Fruit fly (Drosophila melanogaster) whole organism, embryonic: ENCODE data around the gene RhoBTB.

Source experiments
- Atf3 ChIP-seq: fragments of 200-800 bp; sonication (Bioruptor generic); optimal IDR thresholded peaks from 3 replicates; lab custom pipeline; 2016; ENCODE audit warnings: missing biosample characterization, missing genetic modification characterization
- CG10274 ChIP-seq: fragments of 200-800 bp; sonication (Bioruptor generic); optimal IDR thresholded peaks from 3 replicates; lab custom pipeline; 2017; ENCODE audit warnings: missing biosample characterization, mild to moderate bottlenecking, missing genetic modification characterization
- CG12391 ChIP-seq: fragments of 200-800 bp; sonication (Bioruptor generic); optimal IDR thresholded peaks from 3 replicates; lab custom pipeline; 2018; ENCODE audit warnings: missing biosample characterization, mild to moderate bottlenecking, missing genetic modification characterization, moderate library complexity
- CG13287 ChIP-seq: fragments of 200-800 bp; sonication (Bioruptor generic); IDR thresholded peaks from 2 replicates; pipeline ENCODE4 v1.3.6; 2022; ENCODE audit warnings: missing biosample characterization, missing genetic modification characterization; ENCODE audit not compliant: partially characterized antibody
- CG13296 ChIP-seq: fragments of 200-800 bp; sonication (Bioruptor generic); optimal IDR thresholded peaks from 3 replicates; lab custom pipeline; 2018; ENCODE audit warnings: missing biosample characterization, mild to moderate bottlenecking, missing genetic modification characterization
- CG14710 ChIP-seq: fragments of 200-800 bp; sonication (Bioruptor generic); optimal IDR thresholded peaks from 3 replicates; lab custom pipeline; 2019; ENCODE audit warnings: missing biosample characterization, mild to moderate bottlenecking, missing genetic modification characterization, moderate library complexity
- CG1602 ChIP-seq: fragments of 200-800 bp; sonication (Bioruptor generic); optimal IDR thresholded peaks from 3 replicates; lab custom pipeline; 2016; ENCODE audit warnings: missing biosample characterization, missing genetic modification characterization
- CG16779 ChIP-seq: fragments of 200-800 bp; sonication (Bioruptor generic); IDR thresholded peaks from 2 replicates; pipeline ENCODE4 v1.3.6; 2022; ENCODE audit warnings: missing biosample characterization, missing genetic modification characterization
- CG18476 ChIP-seq: fragments of 200-800 bp; sonication (Bioruptor generic); optimal IDR thresholded peaks from 2 replicates; lab custom pipeline; 2016; ENCODE audit warnings: missing biosample characterization, mild to moderate bottlenecking, missing genetic modification characterization
- CG2116 ChIP-seq: fragments of 200-800 bp; sonication (Bioruptor generic); optimal IDR thresholded peaks from 3 replicates; lab custom pipeline; 2018; ENCODE audit warnings: missing biosample characterization, mild to moderate bottlenecking, missing genetic modification characterization
- CG2712 ChIP-seq: fragments of 200-800 bp; optimal IDR thresholded peaks from 3 replicates; lab custom pipeline; 2019; ENCODE audit warnings: missing biosample characterization, mild to moderate bottlenecking, missing genetic modification characterization, moderate library complexity
- CG3281 ChIP-seq: fragments of 200-800 bp; sonication (Bioruptor generic); optimal IDR thresholded peaks from 3 replicates; lab custom pipeline; 2017; ENCODE audit warnings: missing biosample characterization, mild to moderate bottlenecking, missing genetic modification characterization
- CG3407 ChIP-seq: fragments of 200-800 bp; sonication (Bioruptor generic); optimal IDR thresholded peaks from 2 replicates; lab custom pipeline; 2018; ENCODE audit warnings: missing biosample characterization, mild to moderate bottlenecking, missing genetic modification characterization
- CG34376 ChIP-seq: fragments of 200-800 bp; sonication (Bioruptor generic); optimal IDR thresholded peaks from 2 replicates; lab custom pipeline; 2018; ENCODE audit warnings: missing biosample characterization, mild to moderate bottlenecking, missing genetic modification characterization
- CG4820 ChIP-seq: fragments of 200-800 bp; sonication (Bioruptor generic); optimal IDR thresholded peaks from 3 replicates; lab custom pipeline; 2016; ENCODE audit warnings: missing biosample characterization, missing genetic modification characterization
- CG9609 ChIP-seq: fragments of 200-800 bp; sonication (Bioruptor generic); optimal IDR thresholded peaks from 3 replicates; lab custom pipeline; 2016; ENCODE audit warnings: missing biosample characterization, missing genetic modification characterization
- E2f1 ChIP-seq: fragments of 200-800 bp; sonication (Bioruptor generic); IDR thresholded peaks from 2 replicates; pipeline ENCODE4 v1.3.6; 2022; ENCODE audit warnings: missing biosample characterization, missing genetic modification characterization
- Fer1 ChIP-seq: fragments of 200-800 bp; sonication (Bioruptor generic); optimal IDR thresholded peaks from 2 replicates; lab custom pipeline; 2017; ENCODE audit warnings: missing biosample characterization, mild to moderate bottlenecking, missing genetic modification characterization
- GATAe ChIP-seq: fragments of 200-800 bp; sonication (Bioruptor generic); conservative IDR thresholded peaks from 2 replicates; pipeline ENCODE4 v1.3.6; 2022; ENCODE audit warnings: missing biosample characterization, missing genetic modification characterization
- Gsc ChIP-seq: fragments of 200-800 bp; sonication (Bioruptor generic); IDR thresholded peaks from 2 replicates; pipeline ENCODE4 v1.3.6; 2022; ENCODE audit warnings: missing biosample characterization, missing genetic modification characterization
- Gug ChIP-seq: fragments of 200-800 bp; sonication (Bioruptor generic); IDR thresholded peaks from 4 replicates; pipeline ENCODE4 v1.3.6; 2022; ENCODE audit warnings: missing biosample characterization, missing genetic modification characterization
- Hand ChIP-seq: fragments of 200-800 bp; sonication (Bioruptor generic); optimal IDR thresholded peaks from 2 replicates; lab custom pipeline; 2017; ENCODE audit warnings: mild to moderate bottlenecking, missing biosample characterization, missing genetic modification reagents, missing genetic modification characterization
- Hmr ChIP-seq: fragments of 200-800 bp; sonication (Bioruptor generic); optimal IDR thresholded peaks from 3 replicates; lab custom pipeline; 2017; ENCODE audit warnings: mild to moderate bottlenecking, missing biosample characterization, missing genetic modification reagents, missing genetic modification characterization
- Hr78 ChIP-seq, 2 experiments: fragments of 200-800 bp in 1 of 2; fragments of >200 bp in 1 of 2; sonication (Bioruptor generic) in 1 of 2; optimal IDR thresholded peaks; 2 replicates each; lab custom pipeline; 2017 to 2019; ENCODE audit warnings: missing biosample characterization in 2 of 2, missing genetic modification characterization in 2 of 2, mild to moderate bottlenecking in 1 of 2, moderate library complexity in 1 of 2
- Scr ChIP-seq: fragments of 200-800 bp; sonication (Bioruptor generic); IDR thresholded peaks from 2 replicates; pipeline ENCODE4 v1.3.6; 2022; ENCODE audit warnings: missing biosample characterization, missing genetic modification characterization; ENCODE audit not compliant: partially characterized antibody
- Stat92E ChIP-seq, 3 experiments: fragments of >200 bp in 2 of 3; fragments of 200-800 bp in 1 of 3; sonication (Bioruptor generic) in 1 of 3; optimal IDR thresholded peaks; 2 replicates each; lab custom pipeline; 2017 to 2019; ENCODE audit warnings: missing biosample characterization in 3 of 3, missing genetic modification characterization in 3 of 3, mild to moderate bottlenecking in 1 of 3, moderate library complexity in 1 of 3
- ac ChIP-seq: fragments of 200-800 bp; sonication (Bioruptor generic); optimal IDR thresholded peaks from 3 replicates; lab custom pipeline; 2017; ENCODE audit warnings: missing biosample characterization, mild to moderate bottlenecking, missing genetic modification characterization
- amos ChIP-seq: fragments of 200-800 bp; sonication (Bioruptor generic); IDR thresholded peaks from 2 replicates; pipeline ENCODE4 v1.3.6; 2022; ENCODE audit warnings: missing biosample characterization, missing genetic modification characterization; ENCODE audit not compliant: partially characterized antibody
- az2 ChIP-seq: fragments of 200-800 bp; sonication (Bioruptor generic); optimal IDR thresholded peaks from 3 replicates; lab custom pipeline; 2016; ENCODE audit warnings: missing biosample characterization, missing genetic modification characterization
- bbx ChIP-seq: fragments of 200-800 bp; sonication (Bioruptor generic); IDR thresholded peaks from 2 replicates; pipeline ENCODE4 v1.3.6; 2022; ENCODE audit warnings: missing biosample characterization, missing genetic modification characterization; ENCODE audit not compliant: partially characterized antibody
- crol ChIP-seq: fragments of 200-800 bp; sonication (Bioruptor generic); IDR thresholded peaks from 2 replicates; pipeline ENCODE4 v1.3.6; 2022; ENCODE audit warnings: missing biosample characterization, missing genetic modification characterization
- emc ChIP-seq: fragments of 200-800 bp; sonication (Bioruptor generic); optimal IDR thresholded peaks from 2 replicates; lab custom pipeline; 2016; ENCODE audit warnings: missing biosample characterization, missing genetic modification characterization
- hbn ChIP-seq: fragments of 200-800 bp; sonication (Bioruptor generic); IDR thresholded peaks from 2 replicates; pipeline ENCODE4 v1.3.6; 2022; ENCODE audit warnings: missing biosample characterization, missing genetic modification characterization; ENCODE audit not compliant: partially characterized antibody
- kay ChIP-seq: fragments of 200-800 bp; sonication (Bioruptor generic); optimal IDR thresholded peaks from 2 replicates; lab custom pipeline; 2016; ENCODE audit warnings: missing biosample characterization, missing genetic modification characterization
- lola ChIP-seq, 3 experiments: fragments of >200 bp in 2 of 3; fragments of 200-800 bp in 1 of 3; sonication (Bioruptor generic) in 1 of 3; optimal IDR thresholded peaks; 2 replicates each; lab custom pipeline; 2017 to 2019; ENCODE audit warnings: missing biosample characterization in 3 of 3, missing genetic modification characterization in 3 of 3, mild to moderate bottlenecking in 1 of 3, moderate library complexity in 1 of 3
- otp ChIP-seq: fragments of 200-800 bp; sonication (Bioruptor generic); IDR thresholded peaks from 3 replicates; pipeline ENCODE4, ENCODE4 v1.3.6; 2022; ENCODE audit warnings: missing biosample characterization, missing genetic modification characterization
- pb ChIP-seq: fragments of 200-800 bp; sonication (Bioruptor generic); optimal IDR thresholded peaks from 3 replicates; lab custom pipeline; 2016; ENCODE audit warnings: missing biosample characterization, missing genetic modification characterization
- peb ChIP-seq: fragments of 200-800 bp; sonication (Bioruptor generic); IDR thresholded peaks from 2 replicates; pipeline ENCODE4 v1.3.6; 2022; ENCODE audit warnings: missing biosample characterization, missing genetic modification characterization
- pnt ChIP-seq: fragments of 200-800 bp; sonication (Bioruptor generic); optimal IDR thresholded peaks from 3 replicates; lab custom pipeline; 2016; ENCODE audit warnings: missing biosample characterization, missing genetic modification characterization
- pros ChIP-seq: fragments of 200-800 bp; sonication (Bioruptor generic); optimal IDR thresholded peaks from 3 replicates; lab custom pipeline; 2019; ENCODE audit warnings: missing biosample characterization, mild to moderate bottlenecking, missing genetic modification characterization, moderate library complexity
- row ChIP-seq: fragments of 200-800 bp; sonication (Bioruptor generic); IDR thresholded peaks from 3 replicates; pipeline ENCODE4 v1.3.6; 2022; ENCODE audit warnings: missing biosample characterization, missing genetic modification characterization
- sens ChIP-seq: fragments of 200-800 bp; sonication (Bioruptor generic); peaks from one replicate; lab custom pipeline; 2016; ENCODE audit warnings: missing biosample characterization, missing genetic modification characterization
- shn ChIP-seq: fragments of 200-800 bp; sonication (Bioruptor generic); optimal IDR thresholded peaks from 3 replicates; lab custom pipeline; 2016; ENCODE audit warnings: missing biosample characterization, missing genetic modification characterization
- sim ChIP-seq: fragments of 200-800 bp; sonication (Bioruptor generic); IDR thresholded peaks from 2 replicates; pipeline ENCODE4 v1.3.6; 2022; ENCODE audit warnings: missing biosample characterization, missing genetic modification characterization
- tap ChIP-seq: fragments of 200-800 bp; optimal IDR thresholded peaks from 3 replicates; lab custom pipeline; 2019; ENCODE audit warnings: missing biosample characterization, mild to moderate bottlenecking, missing genetic modification characterization, moderate library complexity
- tio ChIP-seq: fragments of 200-800 bp; sonication (Bioruptor generic); optimal IDR thresholded peaks from 2 replicates; lab custom pipeline; 2017; ENCODE audit warnings: missing biosample characterization, missing genetic modification characterization, inconsistent platforms
- vvl ChIP-seq: fragments of 200-800 bp; sonication (Bioruptor generic); IDR thresholded peaks from 2 replicates; pipeline ENCODE4 v1.3.6; 2022; ENCODE audit warnings: missing biosample characterization, missing genetic modification characterization
- zen2 ChIP-seq: fragments of 200-800 bp; sonication (Bioruptor generic); IDR thresholded peaks from 3 replicates; pipeline ENCODE4 v1.3.6; 2022; ENCODE audit warnings: missing biosample characterization, missing genetic modification characterization; ENCODE audit not compliant: partially characterized antibody

The RhoBTB gene

dm6 chr3L:20401026-20401912 is 25.2 kb downstream of the RhoBTB start, which contains the start of gene trbl (continued):
- peak; percentile 59 for TF ChIP-seq Hmr
- peak; percentile 43 for TF ChIP-seq amos (GFP tag; lab: Robert Waterston, UW)
- peak; percentile 9; the same call in 1 of the 3 replicates for TF ChIP-seq row (GFP tag; lab: Robert Waterston, UW)
- TF ChIP-seq sim (GFP tag; lab: Robert Waterston, UW): no peak
- TF ChIP-seq Atf3 (GFP tag; lab: Kevin White, UChicago): no peak
- peak; percentile 18 for TF ChIP-seq tap (tag; lab: Kevin White, UChicago)
- TF ChIP-seq az2 (GFP tag; lab: Kevin White, UChicago): no peak
- peak; percentile 96 for TF ChIP-seq bbx
- no peak for TF ChIP-seq CG1602 (GFP tag; lab: Kevin White, UChicago)
- TF ChIP-seq CG10274 (GFP tag; lab: Kevin White, UChicago): no peak
- no peak for TF ChIP-seq CG9609 (GFP tag; lab: Kevin White, UChicago)
- TF ChIP-seq CG13287: peak; percentile 70
- TF ChIP-seq Hand (GFP tag; lab: Kevin White, UChicago): peak; percentile 15
- peak; percentile 11 for TF ChIP-seq ac (GFP tag; lab: Kevin White, UChicago)
- TF ChIP-seq CG2712: peak; percentile 36
- TF ChIP-seq zen2 (GFP tag; lab: Robert Waterston, UW): no peak; the same call in 2 of the 3 replicates
- peak; percentile 26 for TF ChIP-seq CG14710
- peak; percentile 53 for TF ChIP-seq CG13296 (GFP tag; lab: Kevin White, UChicago)
- peak in 1 of 3 experiments; percentile 46 for TF ChIP-seq Stat92E (GFP tag; optimal IDR thresholded peaks at IDR 0.05; lab: Kevin White, UChicago)
- TF ChIP-seq peb (GFP tag; lab: Robert Waterston, UW): no peak
- TF ChIP-seq CG16779 (GFP tag; lab: Robert Waterston, UW): no peak
- no peak for TF ChIP-seq shn
- no peak for TF ChIP-seq kay (GFP tag; lab: Kevin White, UChicago)
- TF ChIP-seq pros (GFP tag; lab: Kevin White, UChicago): peak; percentile 84
- peak; percentile 47 for TF ChIP-seq CG3281 (GFP tag; lab: Kevin White, UChicago)
- TF ChIP-seq pnt: no peak
- no peak for TF ChIP-seq CG4820
- TF ChIP-seq lola (GFP tag; optimal IDR thresholded peaks at IDR 0.05; lab: Kevin White, UChicago): no peak
- peak; percentile 24 for TF ChIP-seq CG3407 (GFP tag; lab: Kevin White, UChicago)
- TF ChIP-seq otp (GFP tag; lab: Robert Waterston, UW): no peak
- no peak for TF ChIP-seq CG12391 (tag; lab: Kevin White, UChicago)
- no peak for TF ChIP-seq crol (GFP tag; lab: Robert Waterston, UW)
- TF ChIP-seq CG18476 (GFP tag; lab: Kevin White, UChicago): no peak
- no peak for TF ChIP-seq emc
- TF ChIP-seq GATAe (GFP tag; lab: Robert Waterston, UW): no peak
- TF ChIP-seq Fer1 (GFP tag; lab: Kevin White, UChicago): peak; percentile 74
- TF ChIP-seq vvl (GFP tag; lab: Robert Waterston, UW): peak; percentile 56; the same call in 1 of the 2 replicates
- no peak for TF ChIP-seq pb (GFP tag; lab: Kevin White, UChicago)
- TF ChIP-seq Hr78 (GFP tag; optimal IDR thresholded peaks at IDR 0.05; lab: Kevin White, UChicago): peak in 1 of 2 experiments; percentile 44
- TF ChIP-seq E2f1 (GFP tag; lab: Robert Waterston, UW): no peak
- TF ChIP-seq Gug (GFP tag; lab: Robert Waterston, UW): no peak
- TF ChIP-seq sens (GFP tag; lab: Kevin White, UChicago): peak; percentile 34
- TF ChIP-seq tio: no peak
- TF ChIP-seq CG34376: peak; percentile 68
- TF ChIP-seq Scr (GFP tag; lab: Robert Waterston, UW): peak; percentile 57
- TF ChIP-seq Gsc (GFP tag; lab: Robert Waterston, UW): no peak
- peak; percentile 73 for TF ChIP-seq CG2116 (GFP tag; lab: Kevin White, UChicago)
- peak; percentile 50 for TF ChIP-seq hbn (GFP tag; lab: Robert Waterston, UW)
